Fruit fly (Drosophila melanogaster): ENCODE measurements around the gene CG32119.

Gene CG32119

DNA sequence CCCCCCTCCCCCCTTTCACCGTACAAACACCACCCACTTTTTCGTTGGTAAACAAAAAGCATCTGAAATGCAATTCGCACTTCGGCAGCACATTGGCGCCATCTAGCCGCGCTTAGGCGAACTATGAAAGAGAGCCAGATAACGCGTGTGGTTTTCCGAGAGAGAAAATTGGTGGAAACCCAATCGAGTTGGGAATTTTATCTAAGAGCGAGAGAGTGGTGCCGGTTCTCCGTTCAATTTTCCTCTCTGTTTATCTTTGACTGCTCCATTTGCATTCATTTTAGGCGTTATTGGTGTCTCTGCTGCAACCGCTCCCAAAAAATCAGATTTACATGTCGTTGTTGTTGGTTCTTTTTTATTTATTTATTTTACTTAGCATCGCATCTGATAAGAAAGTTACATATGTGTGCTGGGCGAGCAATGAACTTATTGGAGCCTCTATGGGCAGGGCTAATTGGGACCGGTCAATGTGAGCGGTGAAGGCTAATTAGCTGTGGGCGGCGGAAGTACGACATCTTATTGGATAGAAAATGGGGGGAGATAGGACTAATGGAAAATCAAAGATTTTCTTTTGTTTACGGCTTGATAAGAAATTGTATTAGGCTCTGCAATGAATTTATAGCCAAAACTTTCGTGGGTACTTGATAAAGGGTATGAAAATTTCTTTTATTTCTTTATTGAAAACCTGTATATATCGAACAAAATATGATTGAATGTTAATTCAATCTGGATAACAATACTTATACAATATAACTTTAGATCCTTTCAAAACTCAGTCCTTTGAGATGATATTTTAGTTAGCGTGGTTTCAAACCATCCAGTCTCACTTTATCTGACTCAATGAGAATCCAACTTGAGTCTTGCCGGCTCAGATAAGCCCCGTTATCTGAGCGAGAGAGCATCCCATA lies 20.7 kb downstream of the CG32119 start (continued):
- no peak for TF ChIP-seq CG12155 (GFP tag; optimal IDR thresholded peaks at IDR 0.05)
- TF ChIP-seq dan (GFP tag; IDR thresholded peaks at IDR 0.05), result no peak
- TF ChIP-seq zen2 (GFP tag; IDR thresholded peaks at IDR 0.05; ENCODE audit: partially characterized antibody), result 0 out of 3 replicates have a peak, but pooled peaks have one; percentile 36
- TF ChIP-seq vvl (GFP tag; IDR thresholded peaks at IDR 0.05), result peak; percentile 51; the same call in 1 of the 2 replicates
- TF ChIP-seq Stat92E (GFP tag; optimal IDR thresholded peaks at IDR 0.05), result no peak
- TF ChIP-seq pita (GFP tag; optimal IDR thresholded peaks at IDR 0.05), result peak; percentile 19
- no peak for TF ChIP-seq CG4424 (GFP tag; optimal IDR thresholded peaks at IDR 0.05)
- peak; percentile 50 for TF ChIP-seq Jarid2 (GFP tag; optimal IDR thresholded peaks at IDR 0.05)
- TF ChIP-seq caup (GFP tag; optimal IDR thresholded peaks at IDR 0.05; ENCODE audit: severe bottlenecking), result no peak
- TF ChIP-seq Ptx1 (GFP tag; IDR thresholded peaks at IDR 0.05), result no peak
- TF ChIP-seq gro (GFP tag; optimal IDR thresholded peaks at IDR 0.05), result no peak
- no peak for TF ChIP-seq Mrtf (GFP tag; IDR thresholded peaks at IDR 0.05)
- no peak for TF ChIP-seq Six4 (GFP tag; optimal IDR thresholded peaks at IDR 0.05)
- TF ChIP-seq CG6654 (GFP tag; optimal IDR thresholded peaks at IDR 0.05), result no peak
- no peak for TF ChIP-seq CG5245 (GFP tag; optimal IDR thresholded peaks at IDR 0.05)
- TF ChIP-seq unpg (GFP tag; optimal IDR thresholded peaks at IDR 0.05), result no peak
- TF ChIP-seq Sin3A (optimal IDR thresholded peaks at IDR 0.05), result no peak
- no peak for TF ChIP-seq CG6765 (GFP tag; optimal IDR thresholded peaks at IDR 0.05)
- TF ChIP-seq ara (GFP tag; IDR thresholded peaks at IDR 0.05), result no peak
- no peak for TF ChIP-seq ap (GFP tag; IDR thresholded peaks at IDR 0.05)
- TF ChIP-seq CG8089 (GFP tag; optimal IDR thresholded peaks at IDR 0.05), result no peak
- no peak for TF ChIP-seq CG13624 (GFP tag; optimal IDR thresholded peaks at IDR 0.05)
- no peak for TF ChIP-seq Sry-β (GFP tag; optimal IDR thresholded peaks at IDR 0.05)
- no peak for TF ChIP-seq CG18764 (GFP tag; optimal IDR thresholded peaks at IDR 0.05)
- no peak for TF ChIP-seq CG10209 (GFP tag; optimal IDR thresholded peaks at IDR 0.05)
- no peak for TF ChIP-seq sc (optimal IDR thresholded peaks at IDR 0.05)
- TF ChIP-seq sc (GFP tag; optimal IDR thresholded peaks at IDR 0.05), result no peak
- TF ChIP-seq tx (GFP tag; optimal IDR thresholded peaks at IDR 0.05), result no peak
- TF ChIP-seq CG10979 (tag; optimal IDR thresholded peaks at IDR 0.05), result no peak
- no peak for TF ChIP-seq jigr1 (GFP tag; IDR thresholded peaks at IDR 0.05)
- peak; percentile 82 for TF ChIP-seq sens (GFP tag)
- TF ChIP-seq CG14667 (GFP tag; IDR thresholded peaks at IDR 0.05), result no peak

DNA sequence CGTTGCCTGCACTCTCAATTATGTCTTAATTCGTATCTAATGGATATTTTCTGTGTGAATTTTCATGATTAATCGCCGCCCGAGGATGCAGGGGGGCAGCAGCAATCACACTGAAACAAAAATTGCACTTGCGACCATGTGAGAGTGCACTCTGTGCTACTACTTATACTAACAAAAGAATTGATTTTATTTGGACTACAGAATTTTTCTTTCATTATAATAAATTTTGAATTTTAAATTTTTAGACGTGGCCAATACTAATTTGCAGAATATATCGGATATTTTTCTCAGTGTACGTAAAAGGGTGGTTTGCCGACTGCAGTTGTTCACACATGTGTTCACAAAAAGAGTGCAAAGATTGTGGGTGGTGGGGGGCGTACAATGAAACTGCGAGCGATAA lies 21.6 kb downstream of the CG32119 start:
- peak; percentile 36; the same call in 2 of the 3 replicates for TF ChIP-seq row (GFP tag; IDR thresholded peaks at IDR 0.05)
- peak; percentile 8 for TF ChIP-seq CG30403 (GFP tag; optimal IDR thresholded peaks at IDR 0.05)
- peak; percentile 32 for TF ChIP-seq nmo (GFP tag; optimal IDR thresholded peaks at IDR 0.05)
- peak; percentile 44 for TF ChIP-seq trem (tag; optimal IDR thresholded peaks at IDR 0.05)
- TF ChIP-seq CG10267 (tag; optimal IDR thresholded peaks at IDR 0.05), result peak; percentile 6
- TF ChIP-seq pan (optimal IDR thresholded peaks at IDR 0.05), result no peak
- TF ChIP-seq pan (GFP tag; optimal IDR thresholded peaks at IDR 0.05 in 1 of 2, IDR thresholded peaks at IDR 0.05 in 1 of 2), result peak in 1 of 2 experiments; percentile 6
- peak; percentile 5 for TF ChIP-seq CG1603 (tag; optimal IDR thresholded peaks at IDR 0.05)
- TF ChIP-seq Xrp1 (GFP tag; IDR thresholded peaks at IDR 0.05), result peak; percentile 57
- TF ChIP-seq D (optimal IDR thresholded peaks at IDR 0.05), result no peak
- peak; percentile 2 for TF ChIP-seq D (GFP tag; optimal IDR thresholded peaks at IDR 0.05)
- TF ChIP-seq CG6813 (GFP tag; optimal IDR thresholded peaks at IDR 0.05), result no peak
- no peak for TF ChIP-seq Dll (GFP tag; IDR thresholded peaks at IDR 0.05; ENCODE audit: partially characterized antibody)
- TF ChIP-seq CG9727 (GFP tag; optimal IDR thresholded peaks at IDR 0.05), result peak; percentile 39
- peak; percentile 51 for TF ChIP-seq CG17829 (tag; optimal IDR thresholded peaks at IDR 0.05)
- TF ChIP-seq CG7556 (GFP tag; optimal IDR thresholded peaks at IDR 0.05), result peak; percentile 13
- peak; percentile 18 for TF ChIP-seq jumu (GFP tag; optimal IDR thresholded peaks at IDR 0.05)
- peak; percentile 40 for TF ChIP-seq Blimp-1 (GFP tag; optimal IDR thresholded peaks at IDR 0.05)
- peak; percentile 59 for TF ChIP-seq phol (tag; optimal IDR thresholded peaks at IDR 0.05)
- TF ChIP-seq sens (GFP tag), result peak; percentile 78

All from whole organism, embryonic.